Worm (Caenorhabditis elegans): Measurements from ENCODE around the gene swt-7.
A peak's percentile ranks its signal among the peaks of the same experiment; 100 is the strongest.

The swt-7 gene

DNA sequence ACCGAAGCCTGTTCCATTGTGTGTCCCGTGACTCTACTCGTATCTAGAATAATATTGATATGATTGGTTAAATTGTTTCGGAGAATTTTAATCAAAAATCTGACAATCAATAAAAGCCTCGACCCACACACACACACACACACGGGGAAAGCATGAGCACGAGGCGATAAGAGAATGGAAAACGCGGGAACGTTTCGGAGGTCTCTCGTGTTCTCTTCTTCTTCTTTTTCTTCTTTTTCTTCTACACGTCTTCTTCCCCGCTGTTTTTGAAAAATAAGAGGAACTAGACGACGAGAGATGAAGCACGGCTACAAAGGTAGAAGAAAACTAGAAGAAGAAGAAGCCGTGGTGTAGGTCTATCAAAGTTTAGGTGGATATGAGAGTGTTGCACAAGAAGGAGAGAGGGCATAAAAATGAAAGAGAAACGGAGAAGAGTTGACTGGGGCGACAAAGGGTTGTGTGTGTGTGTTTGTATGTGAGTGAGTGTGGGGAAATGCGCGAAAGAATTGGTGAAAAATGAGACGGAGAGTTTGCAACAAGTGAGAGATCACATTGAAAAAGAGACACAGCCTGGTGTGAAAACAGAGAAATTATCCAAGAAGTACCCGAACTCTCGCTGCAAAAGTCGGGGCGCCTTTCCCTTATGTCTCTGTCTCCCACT is 34.3 kb upstream of the swt-7 start, which contains the start of gene mlk-1 (continued):
- TF ChIP-seq fkh-2 (tag; optimal IDR thresholded peaks at IDR 0.05) (no peak), ztf-11 (tag; optimal IDR thresholded peaks at IDR 0.05) (no peak), fkh-10 (GFP tag; optimal IDR thresholded peaks at IDR 0.05) (peak; percentile 89), hmg-11 (tag; optimal IDR thresholded peaks at IDR 0.05) (peak; percentile 89), fos-1 (tag; optimal IDR thresholded peaks at IDR 0.05) (no peak), eor-1 (tag; optimal IDR thresholded peaks at IDR 0.05) (no peak), nhr-77 (tag; optimal IDR thresholded peaks at IDR 0.05) (no peak), daf-12 (tag; optimal IDR thresholded peaks at IDR 0.05) (no peak), nhr-25 (tag; optimal IDR thresholded peaks at IDR 0.05) (peak; percentile 39), jun-1 (tag; optimal IDR thresholded peaks at IDR 0.05) (peak; percentile 38), nhr-43 (tag; optimal IDR thresholded peaks at IDR 0.05; ENCODE audit: poor library complexity, severe bottlenecking) (peak; percentile 36), pha-4 (tag; optimal IDR thresholded peaks at IDR 0.05) (peak; percentile 69), lin-39 (tag; optimal IDR thresholded peaks at IDR 0.05) (peak; percentile 68), pqm-1 (tag; optimal IDR thresholded peaks at IDR 0.05) (peak; percentile 16)

DNA sequence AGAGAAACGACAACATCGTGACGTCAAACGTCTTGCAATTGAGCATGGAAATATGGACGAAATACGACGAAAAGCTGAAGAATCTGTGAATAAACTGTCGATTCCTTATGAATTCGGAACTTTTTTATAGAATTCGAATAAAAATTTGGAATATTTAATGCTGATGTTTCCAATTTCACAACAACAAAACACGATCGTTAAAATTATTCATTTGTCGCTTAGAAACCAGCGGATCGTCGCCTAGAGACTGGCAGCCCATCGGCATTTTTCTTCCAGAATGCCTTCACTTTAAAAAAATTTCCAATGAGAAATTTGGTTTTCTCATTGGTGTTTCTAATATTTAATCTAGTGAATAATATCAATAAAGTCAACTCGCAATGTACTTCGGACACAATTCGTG is 22.7 kb upstream of the swt-7 start, which contains the start of gene cwp-4:
cwp-4 (plus strand) TSS at position 301 of the 400 bp plus-strand sequence.
- TF ChIP-seq nhr-77 (tag; optimal IDR thresholded peaks at IDR 0.05) = no peak
- TF ChIP-seq nhr-67 (tag; optimal IDR thresholded peaks at IDR 0.05) = no peak
- no peak for TF ChIP-seq jun-1 (tag; optimal IDR thresholded peaks at IDR 0.05)
- TF ChIP-seq ceh-16 (tag; optimal IDR thresholded peaks at IDR 0.05) = no peak
- TF ChIP-seq ceh-82 (tag; optimal IDR thresholded peaks at IDR 0.05) = no peak
- no peak for TF ChIP-seq egl-27 (tag; optimal IDR thresholded peaks at IDR 0.05)

DNA sequence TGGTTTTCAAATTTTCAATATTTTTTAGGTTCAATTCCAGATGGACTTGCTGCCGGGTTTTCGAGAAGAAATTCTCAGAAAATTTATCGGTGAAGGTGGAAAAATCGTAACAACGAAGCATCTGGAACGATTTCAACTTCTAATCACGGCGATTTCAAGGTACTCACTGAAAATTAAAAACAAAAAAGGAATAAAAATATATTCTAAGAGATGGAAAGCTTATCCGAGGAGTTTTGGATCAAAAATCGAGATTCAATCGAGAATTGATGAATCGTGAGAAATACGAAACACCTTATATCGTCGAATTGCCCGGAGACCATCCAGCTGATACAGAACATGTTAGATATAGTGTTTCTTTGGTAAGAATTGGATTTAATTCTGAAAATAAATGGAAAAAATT is 21.6 kb upstream of the swt-7 start, which contains the start of gene K11D12.12:
K11D12.12 (plus strand) TSS at position 29 of the 400 bp plus-strand sequence.
- TF ChIP-seq pha-4 (tag; optimal IDR thresholded peaks at IDR 0.05) (no peak), skn-1 (tag; optimal IDR thresholded peaks at IDR 0.05) (no peak), nhr-23 (tag; optimal IDR thresholded peaks at IDR 0.05) (no peak), nhr-77 (tag; optimal IDR thresholded peaks at IDR 0.05) (no peak), mml-1 (tag; optimal IDR thresholded peaks at IDR 0.05) (no peak), egl-5 (tag; optimal IDR thresholded peaks at IDR 0.05) (no peak), nhr-28 (tag; optimal IDR thresholded peaks at IDR 0.05) (no peak), lin-15B (tag; optimal IDR thresholded peaks at IDR 0.05) (no peak)

DNA sequence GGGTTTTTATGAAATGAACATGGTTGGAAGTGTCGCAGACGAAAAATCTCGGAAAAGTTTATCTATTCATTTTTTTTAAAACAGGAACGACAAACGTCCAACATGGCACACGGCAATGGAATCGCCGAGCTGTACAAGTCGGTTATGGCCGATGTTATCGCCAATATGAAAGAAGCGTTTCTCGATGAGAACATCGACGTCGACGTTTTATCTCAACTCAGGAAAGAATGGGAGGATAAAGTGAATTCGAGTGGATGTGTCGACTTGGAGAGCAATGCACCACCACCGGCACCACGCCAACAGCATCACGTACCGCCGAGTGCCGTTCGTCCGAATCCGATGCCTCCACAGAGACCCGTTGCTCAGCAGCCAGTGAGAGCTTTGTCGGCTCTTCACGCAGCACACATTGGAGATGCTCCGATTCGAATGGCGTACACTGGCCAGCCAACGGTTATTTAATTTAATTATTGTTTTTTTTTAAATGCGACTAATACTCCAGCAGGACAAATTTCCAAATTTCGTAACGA is 19.5 kb upstream of the swt-7 start:
- TF ChIP-seq pqm-1 (tag; optimal IDR thresholded peaks at IDR 0.05) (no peak), nhr-237 (tag; optimal IDR thresholded peaks at IDR 0.05) (no peak), nhr-23 (tag; optimal IDR thresholded peaks at IDR 0.05) (no peak), nhr-43 (tag; optimal IDR thresholded peaks at IDR 0.05; ENCODE audit: poor library complexity, severe bottlenecking) (no peak), mdl-1 (tag; optimal IDR thresholded peaks at IDR 0.05) (no peak), nhr-28 (tag; optimal IDR thresholded peaks at IDR 0.05) (no peak), elt-1 (tag; optimal IDR thresholded peaks at IDR 0.05) (no peak), daf-12 (tag; optimal IDR thresholded peaks at IDR 0.05) (no peak), ceh-82 (tag; optimal IDR thresholded peaks at IDR 0.05) (no peak), ama-1 (optimal IDR thresholded peaks at IDR 0.05) (no peak), elt-2 (tag; optimal IDR thresholded peaks at IDR 0.05) (no peak), mml-1 (tag; optimal IDR thresholded peaks at IDR 0.05) (no peak)

DNA sequence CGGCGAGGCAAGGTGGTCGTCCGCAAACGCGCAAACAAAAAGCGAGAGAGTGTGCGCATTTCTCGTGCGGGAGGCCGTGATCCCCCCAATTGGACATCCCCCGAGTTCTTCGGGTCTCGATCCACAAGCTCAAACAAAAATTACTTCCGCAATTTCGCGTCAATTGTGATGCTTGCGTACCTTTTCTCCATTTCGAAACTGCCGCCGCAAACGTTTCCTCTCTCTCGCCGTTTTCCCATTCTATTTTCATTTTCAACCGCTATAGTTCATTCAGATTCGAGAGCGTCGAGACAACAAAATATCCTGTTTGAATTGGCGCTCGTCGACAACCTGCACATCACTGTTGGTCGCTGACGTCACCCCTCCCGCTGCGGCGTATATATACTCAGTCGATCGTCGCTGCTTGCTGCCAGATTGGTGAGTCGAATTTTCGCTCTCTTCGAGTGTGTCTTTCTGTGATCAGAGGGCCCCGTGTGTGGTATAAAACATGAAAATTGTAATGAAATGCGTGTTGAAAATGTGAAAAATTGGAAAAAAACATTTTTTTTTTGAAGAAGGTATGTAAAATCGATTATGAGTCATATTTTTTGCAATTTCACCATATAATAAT is 18.8 kb upstream of the swt-7 start, which contains the start of the genes pqn-51 and K11D12.14:
pqn-51 (plus strand) TSS at position 275 of the 610 bp plus-strand sequence.
K11D12.14 (plus strand) TSS at position 304 of the 610 bp plus-strand sequence.
- TF ChIP-seq egl-5 (tag; optimal IDR thresholded peaks at IDR 0.05) = peak; percentile 89
- TF ChIP-seq snpc-4 (tag; optimal IDR thresholded peaks at IDR 0.05) = peak; percentile 59
- peak; percentile 77 for TF ChIP-seq lsy-12 (tag; optimal IDR thresholded peaks at IDR 0.05)
- TF ChIP-seq pha-4 (tag; optimal IDR thresholded peaks at IDR 0.05) = peak; percentile 94
- peak; percentile 61 for TF ChIP-seq ceh-82 (tag; optimal IDR thresholded peaks at IDR 0.05)
- TF ChIP-seq daf-12 (tag; optimal IDR thresholded peaks at IDR 0.05) = no peak
- no peak for TF ChIP-seq unc-39 (tag; optimal IDR thresholded peaks at IDR 0.05)
- TF ChIP-seq zag-1 (tag; optimal IDR thresholded peaks at IDR 0.05) = peak; percentile 9
- peak; percentile 38 for TF ChIP-seq hmg-11 (tag; optimal IDR thresholded peaks at IDR 0.05)
- no peak for TF ChIP-seq ceh-9 (tag; optimal IDR thresholded peaks at IDR 0.05)
- peak; percentile 81 for TF ChIP-seq pqm-1 (tag; optimal IDR thresholded peaks at IDR 0.05)
- peak; percentile 85 for TF ChIP-seq elt-2 (tag; optimal IDR thresholded peaks at IDR 0.05)
- peak; percentile 88 for TF ChIP-seq nhr-23 (tag; optimal IDR thresholded peaks at IDR 0.05)
- TF ChIP-seq elt-1 (tag; optimal IDR thresholded peaks at IDR 0.05) = peak; percentile 72
- TF ChIP-seq skn-1 (tag; optimal IDR thresholded peaks at IDR 0.05) = peak; percentile 77
- TF ChIP-seq ama-1 (optimal IDR thresholded peaks at IDR 0.05) = peak; percentile 96
- TF ChIP-seq nhr-12 (tag; optimal IDR thresholded peaks at IDR 0.05) = no peak
- TF ChIP-seq fkh-10 (GFP tag; optimal IDR thresholded peaks at IDR 0.05) = peak; percentile 84
- TF ChIP-seq nhr-237 (tag; optimal IDR thresholded peaks at IDR 0.05) = no peak
- TF ChIP-seq tbx-2 (tag; optimal IDR thresholded peaks at IDR 0.05) = peak; percentile 85
- peak; percentile 77 for TF ChIP-seq ZK546.5 (tag; optimal IDR thresholded peaks at IDR 0.05)
- peak; percentile 90 for TF ChIP-seq lin-15B (tag; optimal IDR thresholded peaks at IDR 0.05)
- peak; percentile 49 for TF ChIP-seq nhr-77 (tag; optimal IDR thresholded peaks at IDR 0.05)
- peak; percentile 85 for TF ChIP-seq lin-39 (tag; optimal IDR thresholded peaks at IDR 0.05)
- TF ChIP-seq nhr-43 (tag; optimal IDR thresholded peaks at IDR 0.05; ENCODE audit: poor library complexity, severe bottlenecking) = peak; percentile 79
- peak; percentile 95 for TF ChIP-seq jun-1 (tag; optimal IDR thresholded peaks at IDR 0.05)
- peak in 1 of 3 experiments; percentile 12 for TF ChIP-seq elt-3 (tag; optimal IDR thresholded peaks at IDR 0.05)
- no peak for TF ChIP-seq fos-1 (tag; optimal IDR thresholded peaks at IDR 0.05)
- TF ChIP-seq nfya-1 (tag; optimal IDR thresholded peaks at IDR 0.05; ENCODE audit: insufficient read depth) = peak; percentile 95
